Worm (Caenorhabditis elegans) whole organism, midembryonic: ENCODE data around the gene T05H4.4.

ENCODE experiments used
- T22C8.4 ChIP-seq: fragments of 200-800 bp; sonication (Bioruptor generic); IDR thresholded peaks from 2 replicates; pipeline ENCODE4 v1.3.6; 2022; ENCODE audit warnings: missing genetic modification characterization, missing compliant biosample characterization
- cog-1 ChIP-seq: sonication (generic microtip); optimal IDR thresholded peaks from 2 replicates; lab custom pipeline; 2016; ENCODE audit warnings: missing genetic modification characterization, missing compliant biosample characterization
- flt-1 ChIP-seq: fragments of 200-800 bp; sonication (Bioruptor generic); IDR thresholded peaks from 2 replicates; pipeline ENCODE4 v1.3.6; 2022; ENCODE audit warnings: missing genetic modification characterization, missing compliant biosample characterization
- klf-2 ChIP-seq: fragments of 200-800 bp; sonication (Bioruptor generic); conservative IDR thresholded peaks from 2 replicates; pipeline ENCODE4 v1.3.6; 2022; ENCODE audit warnings: missing genetic modification reagents, missing genetic modification characterization, missing compliant biosample characterization
- med-1 ChIP-seq: sonication (generic microtip); optimal IDR thresholded peaks from 2 replicates; lab custom pipeline; 2017; ENCODE audit warnings: missing genetic modification characterization, mild to moderate bottlenecking, missing compliant biosample characterization, antibody characterized with exemption, missing genetic modification reagents; ENCODE audit not compliant: insufficient read depth
- ref-1 ChIP-seq: fragments of 200-800 bp; sonication (Bioruptor generic); conservative IDR thresholded peaks from 2 replicates; pipeline ENCODE4 v1.3.6; 2022; ENCODE audit warnings: missing genetic modification reagents, missing genetic modification characterization, missing compliant biosample characterization
- tab-1 ChIP-seq: fragments of 200-800 bp; sonication (Bioruptor generic); IDR thresholded peaks from 2 replicates; pipeline ENCODE4 v1.3.6; 2022; ENCODE audit warnings: missing genetic modification characterization, missing compliant biosample characterization
- ztf-23 ChIP-seq: fragments of 200-800 bp; sonication (Bioruptor generic); IDR thresholded peaks from 2 replicates; pipeline ENCODE4 v1.3.6; 2022; ENCODE audit warnings: missing genetic modification reagents, missing genetic modification characterization, missing compliant biosample characterization
- ztf-29 ChIP-seq: fragments of 200-800 bp; sonication (Bioruptor generic); IDR thresholded peaks from 2 replicates; pipeline ENCODE4 v1.3.6; 2022; ENCODE audit warnings: missing genetic modification reagents, missing genetic modification characterization, missing compliant biosample characterization

T05H4.4 gene

ce11 chrV:6438601-6439000 lies at the start of gene T05H4.4:
Gene T05H4.4 (plus strand): TSS chrV:6438901.
- TF ChIP-seq ref-1 (GFP tag; lab: Robert Waterston, UW) (no peak), tab-1 (GFP tag; lab: Robert Waterston, UW) (no peak), med-1 (GFP tag; lab: Kevin White, UChicago) (no peak), cog-1 (tag; lab: Kevin White, UChicago) (no peak), ztf-23 (no peak), ztf-29 (no peak), T22C8.4 (GFP tag; lab: Robert Waterston, UW) (no peak), klf-2 (GFP tag; lab: Robert Waterston, UW) (no peak), flt-1 (GFP tag; lab: Robert Waterston, UW) (no peak)

- TF ChIP-seq cog-1 (tag; lab: Kevin White, UChicago) (no peak), ref-1 (GFP tag; lab: Robert Waterston, UW) (no peak), ztf-29 (no peak), klf-2 (GFP tag; lab: Robert Waterston, UW) (no peak), T22C8.4 (GFP tag; lab: Robert Waterston, UW) (no peak), flt-1 (GFP tag; lab: Robert Waterston, UW) (no peak), med-1 (GFP tag; lab: Kevin White, UChicago) (no peak), tab-1 (GFP tag; lab: Robert Waterston, UW) (no peak), ztf-23 (no peak)
These were observed 49.1 kb upstream of the T05H4.4 start, which contains the start of gene F57F4.2 for ce11 chrV:6389634-6390033. Gene F57F4.2 (minus strand): TSS chrV:6389734.

- TF ChIP-seq klf-2 (GFP tag; lab: Robert Waterston, UW) (no peak), ztf-29 (no peak)
These were observed 48.5 kb upstream of the T05H4.4 start, which contains the start of gene F57F4.1 for ce11 chrV:6390163-6390562. Gene F57F4.1 (plus strand): TSS chrV:6390463.

ce11 chrV:6398922-6399321 lies 39.8 kb upstream of the T05H4.4 start:
- TF ChIP-seq tab-1 (GFP tag; lab: Robert Waterston, UW) = no peak
- TF ChIP-seq klf-2 (GFP tag; lab: Robert Waterston, UW) = no peak
- TF ChIP-seq cog-1 (tag; lab: Kevin White, UChicago) = no peak
- no peak for TF ChIP-seq med-1 (GFP tag; lab: Kevin White, UChicago)
- TF ChIP-seq T22C8.4 (GFP tag; lab: Robert Waterston, UW) = no peak
- TF ChIP-seq ztf-23 = no peak
- TF ChIP-seq ztf-29 = no peak
- no peak for TF ChIP-seq ref-1 (GFP tag; lab: Robert Waterston, UW)
- TF ChIP-seq flt-1 (GFP tag; lab: Robert Waterston, UW) = no peak

- TF ChIP-seq klf-2 (GFP tag; lab: Robert Waterston, UW) (no peak), ztf-29 (no peak), med-1 (GFP tag; lab: Kevin White, UChicago) (no peak), tab-1 (GFP tag; lab: Robert Waterston, UW) (no peak), flt-1 (GFP tag; lab: Robert Waterston, UW) (no peak), T22C8.4 (GFP tag; lab: Robert Waterston, UW) (no peak), ref-1 (GFP tag; lab: Robert Waterston, UW) (no peak), ztf-23 (no peak), cog-1 (tag; lab: Kevin White, UChicago) (no peak)
These were observed 38.9 kb upstream of the T05H4.4 start, which contains the start of gene gfi-1 for ce11 chrV:6399831-6400230. Gene gfi-1 (minus strand): TSS chrV:6399931.

ce11 chrV:6400528-6400927 lies 38.2 kb upstream of the T05H4.4 start:
- TF ChIP-seq cog-1 (tag; lab: Kevin White, UChicago) = no peak
- TF ChIP-seq ztf-23 = no peak
- TF ChIP-seq T22C8.4 (GFP tag; lab: Robert Waterston, UW) = no peak
- TF ChIP-seq med-1 (GFP tag; lab: Kevin White, UChicago) = no peak
- TF ChIP-seq ref-1 (GFP tag; lab: Robert Waterston, UW) = no peak
- TF ChIP-seq ztf-29 = no peak
- no peak for TF ChIP-seq tab-1 (GFP tag; lab: Robert Waterston, UW)

ce11 chrV:6400950-6401551 lies 37.6 kb upstream of the T05H4.4 start:
- TF ChIP-seq ref-1 (GFP tag; lab: Robert Waterston, UW) = no peak
- no peak for TF ChIP-seq ztf-29
- no peak for TF ChIP-seq flt-1 (GFP tag; lab: Robert Waterston, UW)
- no peak for TF ChIP-seq T22C8.4 (GFP tag; lab: Robert Waterston, UW)
- TF ChIP-seq klf-2 (GFP tag; lab: Robert Waterston, UW) = no peak
- TF ChIP-seq ztf-23 = no peak
- no peak for TF ChIP-seq cog-1 (tag; lab: Kevin White, UChicago)
- no peak for TF ChIP-seq med-1 (GFP tag; lab: Kevin White, UChicago)
- TF ChIP-seq tab-1 (GFP tag; lab: Robert Waterston, UW) = no peak

ce11 chrV:6407587-6407986 lies 31.1 kb upstream of the T05H4.4 start:
- TF ChIP-seq klf-2 (GFP tag; lab: Robert Waterston, UW) = no peak
- no peak for TF ChIP-seq cog-1 (tag; lab: Kevin White, UChicago)
- no peak for TF ChIP-seq ref-1 (GFP tag; lab: Robert Waterston, UW)
- TF ChIP-seq flt-1 (GFP tag; lab: Robert Waterston, UW) = no peak
- no peak for TF ChIP-seq tab-1 (GFP tag; lab: Robert Waterston, UW)
- TF ChIP-seq med-1 (GFP tag; lab: Kevin White, UChicago) = no peak
- TF ChIP-seq T22C8.4 (GFP tag; lab: Robert Waterston, UW) = no peak
- no peak for TF ChIP-seq ztf-29
- TF ChIP-seq ztf-23 = no peak

- TF ChIP-seq med-1 (GFP tag; lab: Kevin White, UChicago) = no peak
These were observed 29.9 kb upstream of the T05H4.4 start, which contains the start of gene bcf-1 for ce11 chrV:6408733-6409227. Gene bcf-1 (minus strand): TSS chrV:6408783.
